Worm (Caenorhabditis elegans) whole organism, mixed stage, embryonic: ENCODE results near the gene eef-1B.1.

ENCODE experiments used
- ces-1 ChIP-seq: fragments of 150-350 bp; optimal IDR thresholded peaks from 2 replicates; lab custom pipeline; 2014; ENCODE audit warnings: missing biosample characterization, missing genetic modification reagents, missing genetic modification characterization
- elt-3 ChIP-seq: fragments of 150-350 bp; optimal IDR thresholded peaks from 2 replicates; lab custom pipeline; 2014; ENCODE audit warnings: missing biosample characterization, missing genetic modification characterization
- lsy-2 ChIP-seq: fragments of 150-350 bp; optimal IDR thresholded peaks from 2 replicates; lab custom pipeline; 2014; ENCODE audit warnings: missing biosample characterization, missing genetic modification characterization
- nhr-12 ChIP-seq: fragments of 150-350 bp; optimal IDR thresholded peaks from 2 replicates; lab custom pipeline; 2014; ENCODE audit warnings: missing biosample characterization, missing genetic modification characterization
- nhr-237 ChIP-seq: fragments of 150-350 bp; optimal IDR thresholded peaks from 2 replicates; lab custom pipeline; 2014; ENCODE audit warnings: missing biosample characterization, missing genetic modification characterization
- snpc-4 ChIP-seq: fragments of 150-350 bp; optimal IDR thresholded peaks from 2 replicates; lab custom pipeline; 2014; ENCODE audit warnings: missing biosample characterization, missing genetic modification characterization
- unc-39 ChIP-seq: fragments of 150-350 bp; optimal IDR thresholded peaks from 2 replicates; lab custom pipeline; 2014; ENCODE audit warnings: missing biosample characterization, missing genetic modification characterization

DNA sequence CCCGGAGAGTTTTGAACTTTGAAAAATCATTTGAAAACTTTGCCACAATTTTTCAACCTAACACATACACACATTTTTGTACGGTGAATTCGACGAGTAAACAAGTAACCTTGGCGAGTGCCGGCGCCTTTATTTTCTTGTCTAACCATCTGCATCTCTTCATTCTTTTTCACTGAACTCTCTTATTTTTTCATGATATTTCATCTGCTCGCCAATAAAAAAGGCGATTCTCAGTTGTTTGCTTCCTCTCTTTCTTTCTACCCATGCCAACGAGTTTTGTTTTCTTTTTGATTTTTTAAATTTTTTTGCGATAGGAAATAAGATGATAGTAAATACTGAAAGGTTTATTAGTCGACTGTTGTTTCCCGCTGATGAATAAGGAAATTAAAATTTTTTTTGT lies 5.5 kb upstream of the eef-1B.1 start:
- TF ChIP-seq nhr-12 (tag; lab: Kevin White, UChicago) (no peak), unc-39 (tag; lab: Kevin White, UChicago) (no peak), snpc-4 (tag; lab: Kevin White, UChicago) (no peak), ces-1 (GFP tag; lab: Kevin White, UChicago) (peak; percentile 18), lsy-2 (tag; lab: Kevin White, UChicago) (no peak), nhr-237 (tag; lab: Kevin White, UChicago) (no peak), elt-3 (tag; lab: Kevin White, UChicago) (no peak)
